Worm (Caenorhabditis elegans): ENCODE results near the gene T01C3.2.

DNA sequence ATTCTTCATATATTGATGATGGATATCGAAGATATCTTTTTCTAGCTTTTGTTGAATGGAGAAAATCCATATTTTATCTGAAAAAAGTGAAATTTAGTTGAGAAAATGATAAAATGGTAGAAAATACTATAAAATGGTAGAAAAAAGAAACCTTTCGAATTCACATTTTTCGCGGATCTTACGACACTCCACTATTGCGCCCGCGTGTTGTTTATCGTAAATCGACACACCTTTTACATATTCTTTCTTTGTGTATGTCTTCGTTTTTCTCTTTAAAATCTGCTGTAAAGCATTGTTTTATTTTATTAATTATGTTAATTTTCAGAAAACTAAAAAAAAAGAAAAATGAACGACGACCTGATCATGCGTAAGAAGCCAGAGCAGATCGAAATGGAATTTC lies at the start of gene T01C3.2, which contains the start of gene cdt-2:
- TF ChIP-seq ama-1 (optimal IDR thresholded peaks at IDR 0.05) = no peak
- TF ChIP-seq tbx-37 (GFP tag; conservative IDR thresholded peaks at IDR 0.05) = no peak
- no peak for TF ChIP-seq tbx-11 (GFP tag; IDR thresholded peaks at IDR 0.05)
- TF ChIP-seq hmg-4 (GFP tag; optimal IDR thresholded peaks at IDR 0.05) = no peak
- no peak for TF ChIP-seq hnd-1 (tag; optimal IDR thresholded peaks at IDR 0.05)
- no peak for TF ChIP-seq flt-1 (GFP tag; IDR thresholded peaks at IDR 0.05)
- no peak for TF ChIP-seq hmbx-1 (tag; optimal IDR thresholded peaks at IDR 0.05)
- TF ChIP-seq ceh-13 (GFP tag; optimal IDR thresholded peaks at IDR 0.05) = no peak
- TF ChIP-seq sea-1 (GFP tag; conservative IDR thresholded peaks at IDR 0.05) = no peak
- TF ChIP-seq ets-7 (tag; optimal IDR thresholded peaks at IDR 0.05) = no peak
- no peak for TF ChIP-seq B0310.2 (tag; optimal IDR thresholded peaks at IDR 0.05)
- TF ChIP-seq F13C5.2 (tag; optimal IDR thresholded peaks at IDR 0.05) = no peak
- no peak for TF ChIP-seq scrt-1 (GFP tag; IDR thresholded peaks at IDR 0.05)
